Worm (Caenorhabditis elegans) whole organism, L4/young adult: Measurements from ENCODE around the gene Y62E10A.19.
"Not testable (repeated sequence)": the region's sequence is repeated elsewhere in the genome, so short reads cannot be mapped to it uniquely, and the experiment has no call there.

Experiments used
- W03F9.2 ChIP-seq: fragments of 150-350 bp; optimal IDR thresholded peaks from 2 replicates; lab custom pipeline; 2014; ENCODE audit warnings: missing biosample characterization, missing genetic modification characterization
- dao-5 ChIP-seq: sonication (generic microtip); optimal IDR thresholded peaks from 2 replicates; lab custom pipeline; 2016; ENCODE audit warnings: missing genotype, missing genetic modification characterization, moderate library complexity, missing compliant biosample characterization
- him-1 ChIP-seq: sonication (generic microtip); optimal IDR thresholded peaks from 2 replicates; lab custom pipeline; 2016; ENCODE audit warnings: missing genotype, missing genetic modification reagents, missing genetic modification characterization, missing compliant biosample characterization

ce11 chrIV:13455200-13455599, 47.1 kb upstream of the Y62E10A.19 start, which contains the start of gene Y38H8A.7:
- not testable (repeated sequence) for TF ChIP-seq him-1, dao-5, W03F9.2 (tag; lab: Kevin White, UChicago)
